Worm (Caenorhabditis elegans): Measurements from ENCODE around the gene T04C12.11.

T04C12.11 gene

ce11 chrV:11094698-11095097 lies 34.6 kb upstream of the T04C12.11 start:
- TF ChIP-seq mxl-3 (GFP tag; optimal IDR thresholded peaks at IDR 0.05) (peak; percentile 73), snpc-1.2 (GFP tag; IDR thresholded peaks at IDR 0.05) (no peak), lin-13 (GFP tag; optimal IDR thresholded peaks at IDR 0.05) (no peak), skn-1 (tag; optimal IDR thresholded peaks at IDR 0.05) (no peak), ceh-20 (GFP tag; IDR thresholded peaks at IDR 0.05) (peak; percentile 32; the same call in 1 of the 2 replicates), lim-7 (GFP tag; IDR thresholded peaks at IDR 0.05) (no peak), F37D6.2 (tag; optimal IDR thresholded peaks at IDR 0.05) (no peak), pqm-1 (tag; optimal IDR thresholded peaks at IDR 0.05) (no peak), Y75B8A.6 (GFP tag; IDR thresholded peaks at IDR 0.05) (no peak), D1046.2 (GFP tag; IDR thresholded peaks at IDR 0.05) (no peak), T20F7.1 (GFP tag; optimal IDR thresholded peaks at IDR 0.05) (no peak), spr-3 (GFP tag; optimal IDR thresholded peaks at IDR 0.05) (no peak), egl-27 (tag; optimal IDR thresholded peaks at IDR 0.05) (no peak), lin-29 (GFP tag; IDR thresholded peaks at IDR 0.05) (no peak), ZK337.2 (GFP tag; IDR thresholded peaks at IDR 0.05) (no peak), mdl-1 (tag; optimal IDR thresholded peaks at IDR 0.05) (peak in 1 of 2 experiments; percentile 26), nhr-11 (tag; optimal IDR thresholded peaks at IDR 0.05) (no peak), snpc-4 (tag; optimal IDR thresholded peaks at IDR 0.05) (no peak), hlh-30 (tag; optimal IDR thresholded peaks at IDR 0.05; ENCODE audit: insufficient read depth) (peak; percentile 77), ztf-7 (tag; optimal IDR thresholded peaks at IDR 0.05) (no peak), ceh-62 (tag; optimal IDR thresholded peaks at IDR 0.05) (no peak), nhr-10 (tag; optimal IDR thresholded peaks at IDR 0.05) (no peak), nhr-237 (tag; optimal IDR thresholded peaks at IDR 0.05) (no peak), dmd-6 (GFP tag; IDR thresholded peaks at IDR 0.05) (peak; percentile 60), lin-15B (tag; optimal IDR thresholded peaks at IDR 0.05) (no peak), php-3 (GFP tag; IDR thresholded peaks at IDR 0.05) (no peak), spr-1 (tag; optimal IDR thresholded peaks at IDR 0.05) (no peak), hlh-11 (tag; optimal IDR thresholded peaks at IDR 0.05) (peak; percentile 34), nhr-76 (tag; optimal IDR thresholded peaks at IDR 0.05) (no peak), dve-1 (tag; optimal IDR thresholded peaks at IDR 0.05; ENCODE audit: insufficient read depth) (peak; percentile 18), madf-9 (GFP tag; conservative IDR thresholded peaks at IDR 0.05) (no peak), R02D3.7 (tag; optimal IDR thresholded peaks at IDR 0.05) (no peak), mep-1 (tag; optimal IDR thresholded peaks at IDR 0.05) (no peak), daf-12 (tag; optimal IDR thresholded peaks at IDR 0.05) (no peak), daf-8 (GFP tag; IDR thresholded peaks at IDR 0.05) (no peak), dpl-1 (GFP tag; optimal IDR thresholded peaks at IDR 0.05) (no peak), nhr-41 (GFP tag; IDR thresholded peaks at IDR 0.05) (no peak), hif-1 (tag; optimal IDR thresholded peaks at IDR 0.05) (no peak), hmg-1.1 (GFP tag; IDR thresholded peaks at IDR 0.05) (no peak), unc-62 (GFP tag; optimal IDR thresholded peaks at IDR 0.05 in 1 of 2) (peak in 1 of 2 experiments; percentile 73), unc-62 (tag; optimal IDR thresholded peaks at IDR 0.05) (no peak), lsy-2 (tag; optimal IDR thresholded peaks at IDR 0.05) (no peak), nhr-6 (tag; optimal IDR thresholded peaks at IDR 0.05) (peak; percentile 26), T26A8.4 (GFP tag; IDR thresholded peaks at IDR 0.05) (0 out of 2 replicates have a peak, but pooled peaks have one; percentile 26), nhr-48 (tag; optimal IDR thresholded peaks at IDR 0.05) (peak; percentile 70), mxl-2 (GFP tag; conservative IDR thresholded peaks at IDR 0.05) (peak; percentile 83)

All from whole organism, L4 larva.